Fruit fly (Drosophila melanogaster) whole organism: Measurements from ENCODE around the gene MED24.

ENCODE experiments used
- CG8478 ChIP-seq: fragments of >200 bp; optimal IDR thresholded peaks from 2 replicates; lab custom pipeline; 2018; ENCODE audit warnings: inconsistent platforms
- Dll ChIP-seq: fragments of >200 bp; optimal IDR thresholded peaks from 2 replicates; lab custom pipeline; 2017
- EcR ChIP-seq, 2 experiments: fragments of >200 bp; optimal IDR thresholded peaks; 2 replicates each; lab custom pipeline; 2017; ENCODE audit warnings: missing biosample characterization in 2 of 2, missing genetic modification characterization in 2 of 2, missing genetic modification reagents in 2 of 2
- pan ChIP-seq: fragments of >200 bp; optimal IDR thresholded peaks from 2 replicates; lab custom pipeline; 2017
- psq ChIP-seq: fragments of >200 bp; optimal IDR thresholded peaks from 2 replicates; lab custom pipeline; 2017
- usp ChIP-seq: fragments of >200 bp; optimal IDR thresholded peaks from 2 replicates; lab custom pipeline; 2017; ENCODE audit warnings: missing biosample characterization, missing genetic modification characterization, mixed read lengths

The MED24 gene

dm6 chr3L:8191042-8191613, at the start of gene MED24:
Gene MED24, plus strand, starts transcription at chr3L:8191270.
- TF ChIP-seq CG8478 (lab: Kevin White, UChicago) = no peak

dm6 chr3L:8150284-8150683, 40.8 kb upstream of the MED24 start:
- TF ChIP-seq usp (GFP tag; lab: Kevin White, UChicago) (no peak), Dll (lab: Kevin White, UChicago) (no peak), psq (no peak), pan (lab: Kevin White, UChicago) (no peak), CG8478 (lab: Kevin White, UChicago) (no peak), EcR (GFP tag; optimal IDR thresholded peaks at IDR 0.05; lab: Kevin White, UChicago) (no peak)

- TF ChIP-seq EcR (GFP tag; optimal IDR thresholded peaks at IDR 0.05; lab: Kevin White, UChicago) = no peak
- TF ChIP-seq pan (lab: Kevin White, UChicago) = no peak
- no peak for TF ChIP-seq CG8478 (lab: Kevin White, UChicago)
- no peak for TF ChIP-seq psq
- no peak for TF ChIP-seq Dll (lab: Kevin White, UChicago)
- no peak for TF ChIP-seq usp (GFP tag; lab: Kevin White, UChicago)
These were observed 40.3 kb upstream of the MED24 start for dm6 chr3L:8150812-8151211.

dm6 chr3L:8151727-8152199, 39.3 kb upstream of the MED24 start, which contains the start of gene CG13676:
Gene CG13676, minus strand, starts transcription at chr3L:8151813.
- no peak for TF ChIP-seq pan (lab: Kevin White, UChicago)
- TF ChIP-seq EcR (GFP tag; optimal IDR thresholded peaks at IDR 0.05; lab: Kevin White, UChicago) = no peak
- TF ChIP-seq CG8478 (lab: Kevin White, UChicago) = no peak
- TF ChIP-seq Dll (lab: Kevin White, UChicago) = no peak
- no peak for TF ChIP-seq psq
- no peak for TF ChIP-seq usp (GFP tag; lab: Kevin White, UChicago)

- TF ChIP-seq pan (lab: Kevin White, UChicago) = no peak
- TF ChIP-seq Dll (lab: Kevin White, UChicago) = no peak
- no peak for TF ChIP-seq CG8478 (lab: Kevin White, UChicago)
- no peak for TF ChIP-seq EcR (GFP tag; optimal IDR thresholded peaks at IDR 0.05; lab: Kevin White, UChicago)
- no peak for TF ChIP-seq usp (GFP tag; lab: Kevin White, UChicago)
- TF ChIP-seq psq = no peak
These were observed 37.7 kb upstream of the MED24 start for dm6 chr3L:8153206-8153996.

- TF ChIP-seq usp (GFP tag; lab: Kevin White, UChicago) (no peak), CG8478 (lab: Kevin White, UChicago) (no peak), Dll (lab: Kevin White, UChicago) (no peak), pan (lab: Kevin White, UChicago) (no peak), psq (no peak), EcR (GFP tag; optimal IDR thresholded peaks at IDR 0.05; lab: Kevin White, UChicago) (no peak)
These were observed 36.5 kb upstream of the MED24 start for dm6 chr3L:8154544-8154943.

- TF ChIP-seq pan (lab: Kevin White, UChicago) (no peak), psq (no peak), Dll (lab: Kevin White, UChicago) (no peak), CG8478 (lab: Kevin White, UChicago) (no peak), EcR (GFP tag; optimal IDR thresholded peaks at IDR 0.05; lab: Kevin White, UChicago) (no peak), usp (GFP tag; lab: Kevin White, UChicago) (no peak)
These were observed 35.7 kb upstream of the MED24 start for dm6 chr3L:8155324-8155723.

- no peak for TF ChIP-seq EcR (GFP tag; optimal IDR thresholded peaks at IDR 0.05; lab: Kevin White, UChicago)
- TF ChIP-seq Dll (lab: Kevin White, UChicago) = no peak
- no peak for TF ChIP-seq CG8478 (lab: Kevin White, UChicago)
- TF ChIP-seq psq = no peak
- no peak for TF ChIP-seq pan (lab: Kevin White, UChicago)
- no peak for TF ChIP-seq usp (GFP tag; lab: Kevin White, UChicago)
These were observed 34.9 kb upstream of the MED24 start for dm6 chr3L:8156199-8156598.

dm6 chr3L:8157079-8157478, 34.0 kb upstream of the MED24 start:
- TF ChIP-seq EcR (GFP tag; optimal IDR thresholded peaks at IDR 0.05; lab: Kevin White, UChicago) (no peak), CG8478 (lab: Kevin White, UChicago) (no peak), psq (no peak), pan (lab: Kevin White, UChicago) (no peak), Dll (lab: Kevin White, UChicago) (no peak), usp (GFP tag; lab: Kevin White, UChicago) (no peak)

- no peak for TF ChIP-seq EcR (GFP tag; optimal IDR thresholded peaks at IDR 0.05; lab: Kevin White, UChicago)
- TF ChIP-seq Dll (lab: Kevin White, UChicago) = no peak
- TF ChIP-seq pan (lab: Kevin White, UChicago) = no peak
- TF ChIP-seq usp (GFP tag; lab: Kevin White, UChicago) = no peak
- TF ChIP-seq CG8478 (lab: Kevin White, UChicago) = no peak
- no peak for TF ChIP-seq psq
These were observed 32.2 kb upstream of the MED24 start, which contains the start of gene CG42445 for dm6 chr3L:8158715-8159380. Gene CG42445, minus strand, starts transcription at chr3L:8158900.

- TF ChIP-seq CG8478 (lab: Kevin White, UChicago) (no peak), Dll (lab: Kevin White, UChicago) (no peak), pan (lab: Kevin White, UChicago) (no peak), usp (GFP tag; lab: Kevin White, UChicago) (no peak), psq (no peak), EcR (GFP tag; optimal IDR thresholded peaks at IDR 0.05; lab: Kevin White, UChicago) (no peak)
These were observed 31.2 kb upstream of the MED24 start, which contains the start of gene CG43886 for dm6 chr3L:8159724-8160422. Gene CG43886, minus strand, starts transcription at chr3L:8159774.
